Worm (Caenorhabditis elegans) whole organism, L2 larva: ENCODE results near the gene W02D7.8.
A peak's percentile ranks its signal among the peaks of the same experiment; 100 is the strongest.

Experiments
- C34F6.9 ChIP-seq: fragments of 150-350 bp; optimal IDR thresholded peaks from 2 replicates; lab custom pipeline; 2014; ENCODE audit warnings: missing biosample characterization, missing genetic modification characterization
- F13H6.1 ChIP-seq: sonication (generic microtip); optimal IDR thresholded peaks from 2 replicates; lab custom pipeline; 2016; ENCODE audit warnings: missing genetic modification characterization, missing compliant biosample characterization
- R02D3.7 ChIP-seq: fragments of 150-350 bp; optimal IDR thresholded peaks from 2 replicates; lab custom pipeline; 2014; ENCODE audit warnings: missing biosample characterization, missing genetic modification characterization
- Y55F3AM.14 ChIP-seq: fragments of 200-800 bp; sonication (Bioruptor generic); optimal IDR thresholded peaks from 2 replicates; lab custom pipeline; 2018; ENCODE audit warnings: mild to moderate bottlenecking, missing genetic modification characterization, missing compliant biosample characterization
- ZK546.5 ChIP-seq: sonication (generic microtip); optimal IDR thresholded peaks from 2 replicates; lab custom pipeline; 2017; ENCODE audit warnings: missing biosample characterization, missing genetic modification characterization
- alr-1 ChIP-seq: fragments of 150-350 bp; optimal IDR thresholded peaks from 2 replicates; lab custom pipeline; 2014; ENCODE audit warnings: missing biosample characterization, missing genetic modification characterization
- aly-2 ChIP-seq: fragments of 150-350 bp; optimal IDR thresholded peaks from 2 replicates; lab custom pipeline; 2014; ENCODE audit warnings: missing biosample characterization, missing genetic modification characterization
- ama-1 ChIP-seq: fragments of 150-350 bp; optimal IDR thresholded peaks from 2 replicates; lab custom pipeline; 2018; ENCODE audit warnings: inconsistent platforms
- blmp-1 ChIP-seq: sonication (generic microtip); optimal IDR thresholded peaks from 2 replicates; lab custom pipeline; 2017; ENCODE audit warnings: missing genetic modification characterization, mild to moderate bottlenecking, missing compliant biosample characterization, antibody characterized with exemption, moderate library complexity; ENCODE audit not compliant: insufficient read depth
- ceh-16 ChIP-seq: fragments of 150-350 bp; optimal IDR thresholded peaks from 2 replicates; lab custom pipeline; 2014; ENCODE audit warnings: missing biosample characterization, missing genetic modification characterization
- ceh-82 ChIP-seq: fragments of 150-350 bp; optimal IDR thresholded peaks from 2 replicates; lab custom pipeline; 2014; ENCODE audit warnings: missing biosample characterization, missing genetic modification characterization
- crh-2 ChIP-seq: sonication (generic microtip); optimal IDR thresholded peaks from 2 replicates; lab custom pipeline; 2017; ENCODE audit warnings: missing biosample characterization, missing genetic modification characterization
- egl-27 ChIP-seq: sonication (generic microtip); optimal IDR thresholded peaks from 3 replicates; lab custom pipeline; 2017; ENCODE audit warnings: missing biosample characterization, missing genetic modification reagents, missing genetic modification characterization
- elt-1 ChIP-seq: fragments of 150-350 bp; optimal IDR thresholded peaks from 2 replicates; lab custom pipeline; 2014; ENCODE audit warnings: missing biosample characterization, missing genetic modification characterization
- elt-3 ChIP-seq: sonication (generic microtip); optimal IDR thresholded peaks from 2 replicates; lab custom pipeline; 2017; ENCODE audit warnings: missing biosample characterization, missing genetic modification characterization
- fos-1 ChIP-seq: fragments of 150-350 bp; optimal IDR thresholded peaks from 2 replicates; lab custom pipeline; 2014; ENCODE audit warnings: missing biosample characterization, missing genetic modification characterization
- gmeb-1 ChIP-seq: fragments of 150-350 bp; optimal IDR thresholded peaks from 2 replicates; lab custom pipeline; 2014; ENCODE audit warnings: missing biosample characterization, missing genetic modification characterization
- lin-13 ChIP-seq: fragments of 150-350 bp; optimal IDR thresholded peaks from 2 replicates; lab custom pipeline; 2014; ENCODE audit warnings: missing biosample characterization, missing genetic modification reagents, missing genetic modification characterization
- lsy-2 ChIP-seq, 2 experiments: fragments of 150-350 bp in 1 of 2; sonication (generic microtip) in 1 of 2; optimal IDR thresholded peaks; 2 replicates each; lab custom pipeline; 2014 to 2017; ENCODE audit warnings: missing biosample characterization in 2 of 2, missing genetic modification characterization in 2 of 2
- mab-5 ChIP-seq: fragments of 150-350 bp; optimal IDR thresholded peaks from 2 replicates; lab custom pipeline; 2014; ENCODE audit warnings: missing biosample characterization, missing genetic modification characterization
- mbf-1 ChIP-seq: sonication (generic microtip); optimal IDR thresholded peaks from 2 replicates; lab custom pipeline; 2017; ENCODE audit warnings: missing biosample characterization, missing genetic modification characterization
- mdl-1 ChIP-seq, 2 experiments: fragments of 150-350 bp in 1 of 2; sonication (generic microtip) in 1 of 2; optimal IDR thresholded peaks; 2 replicates each; lab custom pipeline; 2017; ENCODE audit warnings: missing biosample characterization in 2 of 2, missing genetic modification characterization in 2 of 2
- nhr-10 ChIP-seq: sonication (generic microtip); optimal IDR thresholded peaks from 2 replicates; lab custom pipeline; 2017; ENCODE audit warnings: missing biosample characterization, missing genetic modification characterization
- nhr-11 ChIP-seq: fragments of 150-350 bp; optimal IDR thresholded peaks from 2 replicates; lab custom pipeline; 2014; ENCODE audit warnings: missing biosample characterization, missing genetic modification characterization
- nhr-129 ChIP-seq: fragments of 150-350 bp; optimal IDR thresholded peaks from 2 replicates; lab custom pipeline; 2014; ENCODE audit warnings: missing biosample characterization, missing genetic modification characterization
- nhr-21 ChIP-seq: fragments of 150-350 bp; optimal IDR thresholded peaks from 2 replicates; lab custom pipeline; 2014; ENCODE audit warnings: missing biosample characterization, missing genetic modification characterization
- nhr-237 ChIP-seq: fragments of 150-350 bp; optimal IDR thresholded peaks from 2 replicates; lab custom pipeline; 2014; ENCODE audit warnings: missing biosample characterization, missing genetic modification characterization
- nhr-25 ChIP-seq: fragments of 150-350 bp; sonication (generic microtip); optimal IDR thresholded peaks from 3 replicates; lab custom pipeline; 2014; ENCODE audit warnings: missing biosample characterization, missing genetic modification characterization
- nhr-6 ChIP-seq: fragments of 150-350 bp; optimal IDR thresholded peaks from 2 replicates; lab custom pipeline; 2014; ENCODE audit warnings: missing biosample characterization, missing genetic modification characterization
- nhr-77 ChIP-seq: fragments of 150-350 bp; optimal IDR thresholded peaks from 2 replicates; lab custom pipeline; 2014; ENCODE audit warnings: missing biosample characterization, missing genetic modification characterization
- peb-1 ChIP-seq: fragments of 150-350 bp; optimal IDR thresholded peaks from 2 replicates; lab custom pipeline; 2014; ENCODE audit warnings: missing biosample characterization, missing genetic modification characterization
- sem-4 ChIP-seq: fragments of 150-350 bp; optimal IDR thresholded peaks from 2 replicates; lab custom pipeline; 2014; ENCODE audit warnings: missing biosample characterization, missing genetic modification reagents, missing genetic modification characterization
- skn-1 ChIP-seq: sonication (generic microtip); optimal IDR thresholded peaks from 2 replicates; lab custom pipeline; 2017; ENCODE audit warnings: missing biosample characterization, missing genetic modification characterization
- sma-3 ChIP-seq: sonication (generic microtip); optimal IDR thresholded peaks from 2 replicates; lab custom pipeline; 2016; ENCODE audit warnings: missing genetic modification reagents, missing genetic modification characterization, missing compliant biosample characterization
- sma-9 ChIP-seq, 2 experiments: fragments of 150-350 bp in 1 of 2; sonication (generic microtip) in 1 of 2; optimal IDR thresholded peaks; 2 replicates each; lab custom pipeline; 2014 to 2016; ENCODE audit warnings: missing genetic modification characterization in 2 of 2, mild to moderate bottlenecking in 1 of 2, missing biosample characterization in 1 of 2, missing compliant biosample characterization in 1 of 2, missing genetic modification reagents in 1 of 2, moderate library complexity in 1 of 2
- snpc-4 ChIP-seq: fragments of 150-350 bp; optimal IDR thresholded peaks from 2 replicates; lab custom pipeline; 2014; ENCODE audit warnings: missing biosample characterization, missing genetic modification characterization
- unc-55 ChIP-seq: fragments of 150-350 bp; sonication (generic microtip); optimal IDR thresholded peaks from 3 replicates; lab custom pipeline; 2014; ENCODE audit warnings: missing biosample characterization, missing genetic modification reagents, missing genetic modification characterization
- unc-62 ChIP-seq: fragments of 150-350 bp; optimal IDR thresholded peaks from 2 replicates; lab custom pipeline; 2014; ENCODE audit warnings: missing biosample characterization, missing genetic modification reagents, missing genetic modification characterization
- zag-1 ChIP-seq: fragments of 150-350 bp; optimal IDR thresholded peaks from 2 replicates; lab custom pipeline; 2014; ENCODE audit warnings: missing biosample characterization, missing genetic modification characterization
- ztf-1 ChIP-seq: fragments of 200-800 bp; sonication (Bioruptor generic); conservative IDR thresholded peaks from 2 replicates; pipeline ENCODE4 v1.3.6; 2022; ENCODE audit warnings: missing genetic modification characterization, missing compliant biosample characterization
- ztf-11 ChIP-seq: sonication (generic microtip); optimal IDR thresholded peaks from 2 replicates; lab custom pipeline; 2017; ENCODE audit warnings: missing biosample characterization, missing genetic modification characterization

W02D7.8 gene

ce11 chrV:8300935-8301535 is 5.2 kb downstream of the W02D7.8 start, which contains the start of gene W02D7.6:
TSS of gene W02D7.6 (minus strand) at chrV:8301507.
- TF ChIP-seq unc-55 (no peak), lin-13 (GFP tag; lab: Kevin White, UChicago) (no peak), ztf-1 (GFP tag; lab: Robert Waterston, UW) (no peak), R02D3.7 (no peak), unc-62 (GFP tag; lab: Kevin White, UChicago) (no peak), ZK546.5 (tag; lab: Kevin White, UChicago) (no peak), alr-1 (tag; lab: Kevin White, UChicago) (no peak), nhr-21 (tag; lab: Kevin White, UChicago) (no peak), crh-2 (tag; lab: Kevin White, UChicago) (peak; percentile 62), nhr-6 (tag; lab: Kevin White, UChicago) (no peak), F13H6.1 (tag; lab: Kevin White, UChicago) (no peak), nhr-129 (tag; lab: Kevin White, UChicago) (peak; percentile 48), mab-5 (tag; lab: Kevin White, UChicago) (no peak), ceh-16 (tag; lab: Kevin White, UChicago) (no peak), blmp-1 (tag; lab: Kevin White, UChicago) (no peak), nhr-10 (no peak), C34F6.9 (tag; lab: Kevin White, UChicago) (peak; percentile 46), lsy-2 (tag; optimal IDR thresholded peaks at IDR 0.05; lab: Kevin White, UChicago) (peak in 1 of 2 experiments; percentile 19), ama-1 (lab: Kevin White, UChicago) (no peak), ceh-82 (no peak), mbf-1 (tag; lab: Kevin White, UChicago) (no peak), Y55F3AM.14 (no peak), nhr-25 (tag; lab: Kevin White, UChicago) (no peak), ztf-11 (no peak), egl-27 (tag; lab: Kevin White, UChicago) (no peak), nhr-11 (tag; lab: Kevin White, UChicago) (no peak), elt-3 (tag; lab: Kevin White, UChicago) (no peak), elt-1 (tag; lab: Kevin White, UChicago) (no peak), snpc-4 (tag; lab: Kevin White, UChicago) (no peak), gmeb-1 (tag; lab: Kevin White, UChicago) (no peak), peb-1 (tag; lab: Kevin White, UChicago) (no peak), nhr-77 (no peak), fos-1 (no peak), aly-2 (tag; lab: Kevin White, UChicago) (no peak), mdl-1 (tag; optimal IDR thresholded peaks at IDR 0.05; lab: Kevin White, UChicago) (no peak), zag-1 (tag; lab: Kevin White, UChicago) (no peak), sma-3 (GFP tag; lab: Kevin White, UChicago) (no peak), nhr-237 (tag; lab: Kevin White, UChicago) (no peak), sem-4 (tag; lab: Kevin White, UChicago) (peak; percentile 13), sma-9 (GFP tag; optimal IDR thresholded peaks at IDR 0.05; lab: Kevin White, UChicago) (peak; percentile 23), sma-9 (tag; optimal IDR thresholded peaks at IDR 0.05; lab: Kevin White, UChicago) (no peak)

ce11 chrV:8299191-8299854 is 6.9 kb downstream of the W02D7.8 start, which contains the start of gene W02D7.5:
TSS of gene W02D7.5 (minus strand) at chrV:8299241.
- no peak for TF ChIP-seq nhr-77
- no peak for TF ChIP-seq ztf-11
- TF ChIP-seq ceh-82, result no peak
- no peak for TF ChIP-seq nhr-237 (tag; lab: Kevin White, UChicago)
- no peak for TF ChIP-seq mdl-1 (tag; optimal IDR thresholded peaks at IDR 0.05; lab: Kevin White, UChicago)
- no peak for TF ChIP-seq sma-3 (GFP tag; lab: Kevin White, UChicago)
- TF ChIP-seq zag-1 (tag; lab: Kevin White, UChicago), result no peak
- no peak for TF ChIP-seq snpc-4 (tag; lab: Kevin White, UChicago)
- no peak for TF ChIP-seq lsy-2 (tag; optimal IDR thresholded peaks at IDR 0.05; lab: Kevin White, UChicago)
- TF ChIP-seq fos-1, result no peak
- no peak for TF ChIP-seq C34F6.9 (tag; lab: Kevin White, UChicago)
- no peak for TF ChIP-seq skn-1 (tag; lab: Kevin White, UChicago)
- TF ChIP-seq unc-55, result no peak
- no peak for TF ChIP-seq sma-9 (GFP tag; optimal IDR thresholded peaks at IDR 0.05; lab: Kevin White, UChicago)
- no peak for TF ChIP-seq sma-9 (tag; optimal IDR thresholded peaks at IDR 0.05; lab: Kevin White, UChicago)
- no peak for TF ChIP-seq nhr-129 (tag; lab: Kevin White, UChicago)
- no peak for TF ChIP-seq nhr-25 (tag; lab: Kevin White, UChicago)
- no peak for TF ChIP-seq elt-1 (tag; lab: Kevin White, UChicago)
